Fruit fly (Drosophila melanogaster): Measurements from ENCODE around the gene CG17190.

- TF ChIP-seq CG8301 (tag; optimal IDR thresholded peaks at IDR 0.05) (peak; percentile 72), CG17806 (tag; optimal IDR thresholded peaks at IDR 0.05) (peak; percentile 72), CG8159 (tag; optimal IDR thresholded peaks at IDR 0.05) (peak; percentile 63), Ets98B (GFP tag; IDR thresholded peaks at IDR 0.05) (peak; percentile 71), Pif1B (GFP tag; optimal IDR thresholded peaks at IDR 0.05) (peak; percentile 49), CG4496 (GFP tag; IDR thresholded peaks at IDR 0.05) (peak; percentile 89), CG15710 (tag; optimal IDR thresholded peaks at IDR 0.05) (peak; percentile 69)
Measured at dm6 chr3R:19998418-19998817, 14.9 kb downstream of the CG17190 start.
